Worm (Caenorhabditis elegans): Measurements from ENCODE around the gene R102.4.

- no peak for TF ChIP-seq zag-1 (tag; optimal IDR thresholded peaks at IDR 0.05)
- no peak for TF ChIP-seq ztf-11 (tag; optimal IDR thresholded peaks at IDR 0.05)
These were observed 23.8 kb upstream of the R102.4 start for ce11 chrIV:10718865-10719264.

Data from whole organism, L3 larva.